Fruit fly (Drosophila melanogaster) whole organism, embryonic: ENCODE results near the gene CG32379.

Source experiments
- Abd-B ChIP-seq: fragments of 200-800 bp; sonication (Bioruptor generic); optimal IDR thresholded peaks from 2 replicates; lab custom pipeline; 2018; ENCODE audit warnings: missing biosample characterization, mild to moderate bottlenecking, missing genetic modification characterization, moderate library complexity
- Antp ChIP-seq: fragments of 200-800 bp; sonication (Bioruptor generic); optimal IDR thresholded peaks from 3 replicates; lab custom pipeline; 2016; ENCODE audit warnings: missing biosample characterization, missing genetic modification characterization
- BtbVII ChIP-seq: fragments of 200-800 bp; sonication (Bioruptor generic); optimal IDR thresholded peaks from 3 replicates; lab custom pipeline; 2017; ENCODE audit warnings: missing biosample characterization, mild to moderate bottlenecking, missing genetic modification characterization
- CG11247 ChIP-seq: fragments of 200-800 bp; sonication (Bioruptor generic); IDR thresholded peaks from 2 replicates; pipeline ENCODE4 v1.3.6; 2022; ENCODE audit warnings: missing biosample characterization, missing genetic modification characterization
- CG12769 ChIP-seq: fragments of 200-800 bp; sonication (Bioruptor generic); optimal IDR thresholded peaks from 2 replicates; lab custom pipeline; 2019; ENCODE audit warnings: missing biosample characterization, mild to moderate bottlenecking, missing genetic modification characterization, moderate library complexity
- CG14441 ChIP-seq: fragments of 200-800 bp; sonication (Bioruptor generic); IDR thresholded peaks from 2 replicates; pipeline ENCODE4 v1.3.6; 2022; ENCODE audit warnings: missing biosample characterization, missing genetic modification characterization
- CG3407 ChIP-seq: fragments of 200-800 bp; sonication (Bioruptor generic); optimal IDR thresholded peaks from 2 replicates; lab custom pipeline; 2018; ENCODE audit warnings: missing biosample characterization, mild to moderate bottlenecking, missing genetic modification characterization
- CG3847 ChIP-seq: fragments of 200-800 bp; sonication (Bioruptor generic); IDR thresholded peaks from 2 replicates; pipeline ENCODE4 v1.3.6; 2022; ENCODE audit warnings: missing biosample characterization, missing genetic modification characterization
- CG4360 ChIP-seq: fragments of 200-800 bp; sonication (Bioruptor generic); IDR thresholded peaks from 2 replicates; pipeline ENCODE4 v1.3.6; 2022; ENCODE audit warnings: missing biosample characterization, missing genetic modification characterization
- CG4424 ChIP-seq: fragments of 200-800 bp; sonication (Bioruptor generic); optimal IDR thresholded peaks from 3 replicates; lab custom pipeline; 2016; ENCODE audit warnings: missing biosample characterization, missing genetic modification characterization
- CG4730 ChIP-seq: fragments of 200-800 bp; sonication (Bioruptor generic); IDR thresholded peaks from 2 replicates; pipeline ENCODE4 v1.3.6; 2022; ENCODE audit warnings: missing biosample characterization, missing genetic modification characterization
- CG6683 ChIP-seq: fragments of 200-800 bp; sonication (Bioruptor generic); optimal IDR thresholded peaks from 2 replicates; lab custom pipeline; 2017; ENCODE audit warnings: missing biosample characterization, mild to moderate bottlenecking, missing genetic modification characterization, missing genetic modification reagents
- CG7271 ChIP-seq: fragments of 200-800 bp; sonication (Bioruptor generic); optimal IDR thresholded peaks from 2 replicates; lab custom pipeline; 2018; ENCODE audit warnings: missing biosample characterization, mild to moderate bottlenecking, missing genetic modification characterization, moderate library complexity
- CG7372 ChIP-seq: fragments of 200-800 bp; sonication (Bioruptor generic); IDR thresholded peaks from 2 replicates; pipeline ENCODE4 v1.3.6; 2022; ENCODE audit warnings: missing biosample characterization, missing genetic modification characterization
- Camta ChIP-seq: fragments of 200-800 bp; sonication (Bioruptor generic); optimal IDR thresholded peaks from 2 replicates; lab custom pipeline; 2016; ENCODE audit warnings: missing biosample characterization, missing genetic modification characterization
- Dek ChIP-seq: fragments of 200-800 bp; sonication (Bioruptor generic); optimal IDR thresholded peaks from 3 replicates; lab custom pipeline; 2019; ENCODE audit warnings: missing biosample characterization, mild to moderate bottlenecking, missing genetic modification characterization, moderate library complexity
- Gug ChIP-seq: fragments of 200-800 bp; sonication (Bioruptor generic); IDR thresholded peaks from 4 replicates; pipeline ENCODE4 v1.3.6; 2022; ENCODE audit warnings: missing biosample characterization, missing genetic modification characterization
- H2.0 ChIP-seq: fragments of 200-800 bp; sonication (Bioruptor generic); IDR thresholded peaks from 2 replicates; pipeline ENCODE4 v1.3.6; 2022; ENCODE audit warnings: missing biosample characterization, missing genetic modification characterization
- HLHmδ ChIP-seq: fragments of 200-800 bp; sonication (Bioruptor generic); optimal IDR thresholded peaks from 2 replicates; lab custom pipeline; 2018; ENCODE audit warnings: missing biosample characterization, mild to moderate bottlenecking, missing genetic modification characterization, moderate library complexity
- Hand ChIP-seq: fragments of 200-800 bp; sonication (Bioruptor generic); optimal IDR thresholded peaks from 2 replicates; lab custom pipeline; 2017; ENCODE audit warnings: mild to moderate bottlenecking, missing biosample characterization, missing genetic modification reagents, missing genetic modification characterization
- HmgZ ChIP-seq: fragments of 200-800 bp; sonication (Bioruptor generic); optimal IDR thresholded peaks from 2 replicates; lab custom pipeline; 2018; ENCODE audit warnings: missing biosample characterization, mild to moderate bottlenecking, missing genetic modification characterization
- MTF-1 ChIP-seq: fragments of 200-800 bp; sonication (Bioruptor generic); optimal IDR thresholded peaks from 2 replicates; lab custom pipeline; 2018; ENCODE audit warnings: missing biosample characterization, mild to moderate bottlenecking, missing genetic modification characterization, borderline replicate concordance
- Med ChIP-seq: fragments of 200-800 bp; sonication (Bioruptor generic); peaks from one replicate; lab custom pipeline; 2016; ENCODE audit warnings: missing biosample characterization, missing genetic modification characterization, mild to moderate bottlenecking, inconsistent platforms, moderate library complexity
- Mes4 ChIP-seq: fragments of 200-800 bp; sonication (Bioruptor generic); optimal IDR thresholded peaks from 2 replicates; lab custom pipeline; 2016; ENCODE audit warnings: missing biosample characterization, missing genetic modification characterization
- Myb ChIP-seq: fragments of 200-800 bp; sonication (Bioruptor generic); optimal IDR thresholded peaks from 2 replicates; lab custom pipeline; 2016; ENCODE audit warnings: missing biosample characterization, missing genetic modification characterization
- NC2α ChIP-seq: fragments of 200-800 bp; sonication (Bioruptor generic); optimal IDR thresholded peaks from 2 replicates; lab custom pipeline; 2016; ENCODE audit warnings: missing biosample characterization, missing genetic modification characterization
- Oaz ChIP-seq: fragments of 200-800 bp; sonication (Bioruptor generic); IDR thresholded peaks from 2 replicates; pipeline ENCODE4 v1.3.6; 2022; ENCODE audit warnings: missing biosample characterization, missing genetic modification characterization
- Pdp1 ChIP-seq, 2 experiments: fragments of 200-800 bp; sonication (Bioruptor generic); optimal IDR thresholded peaks; 3 replicates each; lab custom pipeline; 2016; ENCODE audit warnings: missing biosample characterization in 2 of 2, missing genetic modification characterization in 2 of 2, mild to moderate bottlenecking in 1 of 2, moderate library complexity in 1 of 2
- Sry-δ ChIP-seq: fragments of 200-800 bp; sonication (Bioruptor generic); optimal IDR thresholded peaks from 2 replicates; lab custom pipeline; 2016; ENCODE audit warnings: missing biosample characterization, missing genetic modification characterization
- Usf ChIP-seq: fragments of 200-800 bp; sonication (Bioruptor generic); optimal IDR thresholded peaks from 2 replicates; lab custom pipeline; 2017; ENCODE audit warnings: missing genotype, missing biosample characterization, missing genetic modification characterization
- Xbp1 ChIP-seq: fragments of 200-800 bp; sonication (Bioruptor generic); optimal IDR thresholded peaks from 3 replicates; lab custom pipeline; 2016; ENCODE audit warnings: missing biosample characterization, mild to moderate bottlenecking, missing genetic modification characterization
- ac ChIP-seq: fragments of 200-800 bp; sonication (Bioruptor generic); optimal IDR thresholded peaks from 3 replicates; lab custom pipeline; 2017; ENCODE audit warnings: missing biosample characterization, mild to moderate bottlenecking, missing genetic modification characterization
- bbx ChIP-seq: fragments of 200-800 bp; sonication (Bioruptor generic); IDR thresholded peaks from 2 replicates; pipeline ENCODE4 v1.3.6; 2022; ENCODE audit warnings: missing biosample characterization, missing genetic modification characterization; ENCODE audit not compliant: partially characterized antibody
- cas ChIP-seq: fragments of 200-800 bp; sonication (Bioruptor generic); IDR thresholded peaks from 2 replicates; pipeline ENCODE4 v1.3.6; 2022; ENCODE audit warnings: missing biosample characterization, missing genetic modification characterization
- cato ChIP-seq: fragments of 200-800 bp; sonication (Bioruptor generic); optimal IDR thresholded peaks from 2 replicates; lab custom pipeline; 2016; ENCODE audit warnings: missing biosample characterization, missing genetic modification characterization, borderline replicate concordance
- ci ChIP-seq: fragments of 200-800 bp; sonication (Bioruptor generic); IDR thresholded peaks from 3 replicates; pipeline ENCODE4 v1.3.6; 2022; ENCODE audit warnings: missing biosample characterization, missing genetic modification characterization
- corto ChIP-seq: fragments of 200-800 bp; sonication (Bioruptor generic); optimal IDR thresholded peaks from 2 replicates; lab custom pipeline; 2016; ENCODE audit warnings: missing biosample characterization, mild to moderate bottlenecking, missing genetic modification characterization, moderate library complexity
- dan ChIP-seq: fragments of 200-800 bp; sonication (Bioruptor generic); IDR thresholded peaks from 2 replicates; pipeline ENCODE4 v1.3.6; 2022; ENCODE audit warnings: missing biosample characterization, missing genetic modification characterization
- fd64A ChIP-seq: fragments of 200-800 bp; sonication (Bioruptor generic); optimal IDR thresholded peaks from 3 replicates; lab custom pipeline; 2018; ENCODE audit warnings: missing biosample characterization, mild to moderate bottlenecking, missing genetic modification characterization
- h ChIP-seq: fragments of >200 bp; optimal IDR thresholded peaks from 2 replicates; lab custom pipeline; 2017
- ind ChIP-seq: fragments of 200-800 bp; sonication (Bioruptor generic); optimal IDR thresholded peaks from 3 replicates; lab custom pipeline; 2016; ENCODE audit warnings: missing biosample characterization, missing genetic modification characterization
- jumu ChIP-seq: fragments of 200-800 bp; sonication (Bioruptor generic); optimal IDR thresholded peaks from 3 replicates; lab custom pipeline; 2016; ENCODE audit warnings: missing biosample characterization, missing genetic modification characterization
- kah ChIP-seq: fragments of 200-800 bp; sonication (Bioruptor generic); optimal IDR thresholded peaks from 2 replicates; lab custom pipeline; 2018; ENCODE audit warnings: missing biosample characterization, mild to moderate bottlenecking, missing genetic modification characterization
- odd ChIP-seq: fragments of 200-800 bp; sonication (Bioruptor generic); optimal IDR thresholded peaks from 2 replicates; lab custom pipeline; 2017; ENCODE audit warnings: missing biosample characterization, mild to moderate bottlenecking, missing genetic modification characterization
- repo ChIP-seq: fragments of 200-800 bp; sonication (Bioruptor generic); optimal IDR thresholded peaks from 2 replicates; lab custom pipeline; 2016; ENCODE audit warnings: missing biosample characterization, missing genetic modification characterization
- salm ChIP-seq: fragments of 200-800 bp; sonication (Bioruptor generic); optimal IDR thresholded peaks from 2 replicates; lab custom pipeline; 2018; ENCODE audit warnings: missing biosample characterization, mild to moderate bottlenecking, missing genetic modification characterization
- sens-2 ChIP-seq: fragments of 200-800 bp; sonication (Bioruptor generic); IDR thresholded peaks from 2 replicates; pipeline ENCODE4 v1.3.6; 2022; ENCODE audit warnings: missing biosample characterization, missing genetic modification characterization
- seq ChIP-seq: fragments of 200-800 bp; sonication (Bioruptor generic); IDR thresholded peaks from 2 replicates; pipeline ENCODE4 v1.3.6; 2022; ENCODE audit warnings: missing biosample characterization, missing genetic modification characterization
- tna ChIP-seq: fragments of 200-800 bp; sonication (Bioruptor generic); IDR thresholded peaks from 2 replicates; pipeline ENCODE4 v1.3.6; 2022; ENCODE audit warnings: missing biosample characterization, missing genetic modification characterization; ENCODE audit not compliant: partially characterized antibody
- trem ChIP-seq: fragments of 200-800 bp; optimal IDR thresholded peaks from 3 replicates; lab custom pipeline; 2019; ENCODE audit warnings: missing biosample characterization, mild to moderate bottlenecking, missing genetic modification characterization, moderate library complexity
- unpg ChIP-seq: fragments of 200-800 bp; sonication (Bioruptor generic); optimal IDR thresholded peaks from 3 replicates; lab custom pipeline; 2018; ENCODE audit warnings: missing biosample characterization, mild to moderate bottlenecking, missing genetic modification characterization, moderate library complexity
- usp ChIP-seq: fragments of >200 bp; optimal IDR thresholded peaks from 2 replicates; lab custom pipeline; 2017; ENCODE audit warnings: missing biosample characterization, missing genetic modification characterization

The CG32379 gene

DNA sequence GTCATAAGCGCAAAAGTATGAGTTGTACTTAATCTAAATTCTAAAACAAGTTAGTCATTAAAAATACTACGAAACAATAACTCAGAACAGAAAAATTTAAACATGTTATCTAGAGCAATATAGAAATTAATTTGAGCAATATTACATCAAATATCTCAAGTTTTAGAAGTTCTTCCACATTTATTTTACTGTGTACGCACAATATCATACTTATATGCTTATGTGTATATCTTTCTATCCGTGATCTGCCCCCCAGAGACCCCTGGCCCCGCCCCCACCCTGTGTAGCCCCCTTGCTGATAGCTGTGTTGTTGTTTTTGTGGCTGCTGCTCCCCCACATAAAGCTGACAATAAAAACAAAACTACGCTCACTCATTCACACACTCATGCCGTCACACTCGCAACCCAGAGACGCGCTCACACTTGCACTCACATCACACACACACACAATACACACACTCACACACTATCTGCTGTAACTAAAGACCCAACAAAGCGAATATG, 37.2 kb downstream of the CG32379 start (continued):
- peak; percentile 10 for TF ChIP-seq CG4424 (GFP tag; lab: Kevin White, UChicago)
- TF ChIP-seq repo (GFP tag; lab: Kevin White, UChicago), result no peak
- TF ChIP-seq Camta (GFP tag; lab: Kevin White, UChicago), result no peak
- TF ChIP-seq cato (GFP tag; lab: Kevin White, UChicago), result no peak
- no peak for TF ChIP-seq MTF-1
- no peak; the same call in 1 of the 2 replicates for TF ChIP-seq CG3847 (GFP tag; lab: Robert Waterston, UW)
- no peak for TF ChIP-seq Myb (GFP tag; lab: Kevin White, UChicago)
- no peak for TF ChIP-seq Hand (GFP tag; lab: Kevin White, UChicago)
- no peak for TF ChIP-seq kah
- TF ChIP-seq HLHmδ (GFP tag; lab: Kevin White, UChicago), result no peak
- TF ChIP-seq tna, result no peak
- no peak for TF ChIP-seq Med
- TF ChIP-seq ci (GFP tag; lab: Robert Waterston, UW), result no peak; the same call in 1 of the 3 replicates
- peak; percentile 27 for TF ChIP-seq HmgZ (tag; lab: Kevin White, UChicago)
- no peak for TF ChIP-seq H2.0 (GFP tag; lab: Robert Waterston, UW)
- no peak for TF ChIP-seq ind (GFP tag; lab: Kevin White, UChicago)
- TF ChIP-seq unpg (GFP tag; lab: Kevin White, UChicago), result peak; percentile 42
- TF ChIP-seq seq (GFP tag; lab: Robert Waterston, UW), result no peak
- TF ChIP-seq CG14441 (GFP tag; lab: Robert Waterston, UW), result peak; percentile 12; the same call in 1 of the 2 replicates
- no peak for TF ChIP-seq salm (tag; lab: Kevin White, UChicago)
- no peak for TF ChIP-seq sens-2 (GFP tag; lab: Robert Waterston, UW)
- TF ChIP-seq CG6683 (GFP tag; lab: Kevin White, UChicago), result no peak
- no peak for TF ChIP-seq odd (GFP tag; lab: Kevin White, UChicago)
- no peak for TF ChIP-seq usp (GFP tag; lab: Kevin White, UChicago)
- no peak for TF ChIP-seq Sry-δ (GFP tag; lab: Kevin White, UChicago)
- TF ChIP-seq trem (tag; lab: Kevin White, UChicago), result no peak
- TF ChIP-seq CG12769 (tag; lab: Kevin White, UChicago), result peak; percentile 71
- peak; percentile 82 for TF ChIP-seq CG4360 (GFP tag; lab: Robert Waterston, UW)
- TF ChIP-seq BtbVII, result no peak
- no peak for TF ChIP-seq dan (GFP tag; lab: Robert Waterston, UW)
- TF ChIP-seq NC2α (GFP tag; lab: Kevin White, UChicago), result no peak
- TF ChIP-seq bbx (GFP tag; lab: Robert Waterston, UW), result no peak
- TF ChIP-seq Abd-B, result no peak
- TF ChIP-seq corto (GFP tag; lab: Kevin White, UChicago), result no peak
- TF ChIP-seq CG4730, result no peak; the same call in 1 of the 2 replicates
- no peak for TF ChIP-seq CG7372 (GFP tag; lab: Robert Waterston, UW)
- no peak for TF ChIP-seq Antp (GFP tag; lab: Kevin White, UChicago)
- TF ChIP-seq Oaz (GFP tag; lab: Robert Waterston, UW), result no peak
- no peak for TF ChIP-seq Mes4 (GFP tag; lab: Kevin White, UChicago)
- no peak for TF ChIP-seq Usf (GFP tag; lab: Kevin White, UChicago)
- TF ChIP-seq CG3407 (GFP tag; lab: Kevin White, UChicago), result no peak
- TF ChIP-seq cas (GFP tag; lab: Robert Waterston, UW), result no peak
- no peak for TF ChIP-seq CG7271
- TF ChIP-seq Xbp1 (GFP tag; lab: Kevin White, UChicago), result no peak
- no peak for TF ChIP-seq jumu (GFP tag; lab: Kevin White, UChicago)
- no peak for TF ChIP-seq fd64A (GFP tag; lab: Kevin White, UChicago)
- no peak for TF ChIP-seq Pdp1 (GFP tag; optimal IDR thresholded peaks at IDR 0.05; lab: Kevin White, UChicago)
- no peak; the same call in 1 of the 2 replicates for TF ChIP-seq CG11247 (GFP tag; lab: Robert Waterston, UW)
- TF ChIP-seq Gug (GFP tag; lab: Robert Waterston, UW), result 0 out of 4 replicates have a peak, but pooled peaks have one; percentile 6
- TF ChIP-seq ac (GFP tag; lab: Kevin White, UChicago), result no peak
- TF ChIP-seq Dek (tag; lab: Kevin White, UChicago), result no peak
- no peak for TF ChIP-seq h (lab: Kevin White, UChicago)
